Worm (Caenorhabditis elegans): ENCODE results near the gene ZK380.2.

ce11 chrX:1604606-1605005 lies 26.7 kb upstream of the ZK380.2 start, which contains the start of gene H11E01.3:
- no peak for TF ChIP-seq nhr-76 (tag; optimal IDR thresholded peaks at IDR 0.05)
- TF ChIP-seq ces-1 (GFP tag; optimal IDR thresholded peaks at IDR 0.05) = no peak
- TF ChIP-seq elt-1 (tag; optimal IDR thresholded peaks at IDR 0.05; ENCODE audit: borderline replicate concordance, insufficient read depth) = no peak
- TF ChIP-seq mep-1 (tag; optimal IDR thresholded peaks at IDR 0.05) = no peak
- no peak for TF ChIP-seq pha-4 (tag; optimal IDR thresholded peaks at IDR 0.05)
- no peak for TF ChIP-seq nhr-28 (tag; optimal IDR thresholded peaks at IDR 0.05)

Measured in whole organism, mixed stage, embryonic.